Worm (Caenorhabditis elegans): ENCODE measurements around the gene B0524.2.
A peak's percentile ranks its signal among the peaks of the same experiment; 100 is the strongest.

B0524.2 gene

DNA sequence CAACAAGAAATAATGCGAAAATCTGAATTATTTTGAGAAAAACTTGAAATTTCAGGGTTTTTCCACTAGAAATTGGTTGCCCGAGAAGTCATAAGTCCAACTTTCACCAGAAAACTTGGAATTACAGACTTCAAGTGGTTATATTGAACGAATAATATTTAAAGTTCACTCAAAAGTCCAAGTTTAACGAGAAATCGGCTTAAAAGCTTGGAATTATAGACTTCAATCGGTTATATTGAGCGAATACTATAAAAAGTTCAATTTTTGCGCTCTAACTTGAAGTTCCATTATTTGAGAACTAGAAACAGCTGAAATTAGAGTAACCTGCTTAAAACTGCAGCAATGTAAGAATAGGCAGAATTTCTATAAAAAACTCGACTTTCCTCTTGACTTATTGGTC is 28.2 kb downstream of the B0524.2 start:
- TF ChIP-seq ama-1 (optimal IDR thresholded peaks at IDR 0.05) (no peak), ceh-28 (tag; optimal IDR thresholded peaks at IDR 0.05) (no peak), egl-27 (tag; optimal IDR thresholded peaks at IDR 0.05) (no peak), nfya-1 (tag; optimal IDR thresholded peaks at IDR 0.05; ENCODE audit: insufficient read depth) (no peak), pha-4 (tag; optimal IDR thresholded peaks at IDR 0.05) (no peak)

DNA sequence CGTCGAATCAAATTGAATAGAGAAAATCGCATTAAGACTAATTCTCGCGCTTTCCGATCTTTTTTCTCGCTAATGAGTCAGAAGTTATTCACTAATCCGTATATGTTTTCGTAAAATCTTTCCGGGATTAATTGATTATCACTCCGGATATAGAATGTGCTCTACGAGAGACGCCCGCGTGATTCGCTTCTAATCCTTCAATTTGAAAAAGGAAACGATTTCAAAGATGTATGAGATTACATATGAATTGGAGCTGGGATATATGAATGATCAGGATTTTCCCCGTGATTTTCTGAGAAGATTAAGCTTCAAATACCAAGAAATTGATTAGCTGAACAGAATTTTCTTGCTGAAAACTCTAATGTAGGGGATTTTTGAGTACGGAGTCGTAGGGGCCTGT is 28.7 kb downstream of the B0524.2 start:
- TF ChIP-seq egl-27 (tag; optimal IDR thresholded peaks at IDR 0.05): no peak
- TF ChIP-seq ztf-11 (tag; optimal IDR thresholded peaks at IDR 0.05): no peak
- no peak for TF ChIP-seq nhr-237 (tag; optimal IDR thresholded peaks at IDR 0.05)
- no peak for TF ChIP-seq fkh-10 (GFP tag; optimal IDR thresholded peaks at IDR 0.05)
- no peak for TF ChIP-seq eor-1 (tag; optimal IDR thresholded peaks at IDR 0.05)
- TF ChIP-seq ama-1 (optimal IDR thresholded peaks at IDR 0.05): no peak
- no peak for TF ChIP-seq sea-2 (GFP tag; optimal IDR thresholded peaks at IDR 0.05)
- no peak for TF ChIP-seq elt-1 (tag; optimal IDR thresholded peaks at IDR 0.05)
- TF ChIP-seq mml-1 (tag; optimal IDR thresholded peaks at IDR 0.05): no peak

DNA sequence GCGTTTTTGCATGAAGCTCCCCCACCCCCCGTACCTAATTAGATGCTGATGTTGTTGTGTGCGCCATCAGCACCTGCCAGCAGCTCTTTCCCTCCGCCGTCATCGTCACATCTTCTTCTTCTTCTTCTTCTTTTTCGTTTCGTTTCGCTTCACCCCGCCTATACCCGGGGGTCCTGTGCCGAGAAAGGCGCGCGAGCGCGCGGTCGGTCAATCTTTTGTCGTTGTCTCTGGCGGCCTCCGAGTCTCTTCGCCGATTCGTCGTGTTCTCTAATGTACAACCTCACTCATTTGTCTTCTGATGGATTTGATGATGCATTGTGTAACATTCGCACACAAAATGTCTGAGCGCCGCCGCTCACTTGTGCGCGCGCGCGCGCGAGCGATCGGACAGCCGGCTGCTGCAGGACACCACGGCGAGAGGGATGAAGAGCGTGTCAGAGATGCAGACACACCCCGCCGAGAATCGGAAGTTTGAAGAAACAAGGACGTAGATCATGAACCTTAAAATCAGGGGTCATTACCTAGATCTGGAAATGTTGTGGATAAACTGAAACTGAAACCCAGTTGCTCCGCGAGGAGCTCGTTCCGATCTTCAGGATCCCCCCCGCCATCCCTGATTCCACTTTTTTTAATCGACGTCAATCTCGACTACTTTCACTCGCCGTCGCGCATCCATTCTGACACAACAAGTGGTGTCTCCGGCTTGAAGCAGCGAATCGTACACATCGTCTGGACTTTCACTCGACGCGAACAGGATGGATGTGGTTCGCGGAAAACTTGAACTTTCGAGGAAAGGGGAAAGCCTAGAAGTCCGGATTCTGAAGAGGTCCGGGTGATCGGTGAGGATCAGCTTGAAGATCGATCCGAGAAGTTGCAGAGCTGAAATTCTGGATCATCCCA is 29.8 kb downstream of the B0524.2 start:
- TF ChIP-seq ceh-16 (tag; optimal IDR thresholded peaks at IDR 0.05) (peak; percentile 46), tbx-2 (tag; optimal IDR thresholded peaks at IDR 0.05) (peak; percentile 73), nhr-237 (tag; optimal IDR thresholded peaks at IDR 0.05) (no peak), fkh-2 (tag; optimal IDR thresholded peaks at IDR 0.05) (no peak), nhr-43 (tag; optimal IDR thresholded peaks at IDR 0.05; ENCODE audit: poor library complexity, severe bottlenecking) (peak; percentile 85), lsy-12 (tag; optimal IDR thresholded peaks at IDR 0.05) (peak; percentile 84), ztf-4 (tag; optimal IDR thresholded peaks at IDR 0.05) (no peak), lin-15B (tag; optimal IDR thresholded peaks at IDR 0.05) (peak; percentile 58), nhr-67 (tag; optimal IDR thresholded peaks at IDR 0.05) (no peak), elt-2 (tag; optimal IDR thresholded peaks at IDR 0.05) (no peak), nfya-1 (tag; optimal IDR thresholded peaks at IDR 0.05; ENCODE audit: insufficient read depth) (peak; percentile 92), unc-62 (GFP tag; optimal IDR thresholded peaks at IDR 0.05) (peak; percentile 96), nhr-28 (tag; optimal IDR thresholded peaks at IDR 0.05) (no peak), ceh-9 (tag; optimal IDR thresholded peaks at IDR 0.05) (no peak), unc-39 (tag; optimal IDR thresholded peaks at IDR 0.05) (no peak), mdl-1 (tag; optimal IDR thresholded peaks at IDR 0.05) (peak; percentile 56), elt-1 (tag; optimal IDR thresholded peaks at IDR 0.05) (peak; percentile 92), egl-5 (tag; optimal IDR thresholded peaks at IDR 0.05) (peak; percentile 72), sea-2 (GFP tag; optimal IDR thresholded peaks at IDR 0.05) (peak; percentile 57), zag-1 (tag; optimal IDR thresholded peaks at IDR 0.05) (peak; percentile 33), jun-1 (tag; optimal IDR thresholded peaks at IDR 0.05) (peak; percentile 91), pha-4 (tag; optimal IDR thresholded peaks at IDR 0.05) (peak; percentile 89), aly-2 (tag; optimal IDR thresholded peaks at IDR 0.05) (no peak), elt-3 (tag; optimal IDR thresholded peaks at IDR 0.05) (peak in 1 of 3 experiments; percentile 49), mml-1 (tag; optimal IDR thresholded peaks at IDR 0.05) (no peak), skn-1 (tag; optimal IDR thresholded peaks at IDR 0.05) (peak; percentile 60), ztf-11 (tag; optimal IDR thresholded peaks at IDR 0.05) (no peak), snpc-4 (tag; optimal IDR thresholded peaks at IDR 0.05) (peak; percentile 46), R02D3.7 (tag; optimal IDR thresholded peaks at IDR 0.05) (peak; percentile 57), nhr-23 (tag; optimal IDR thresholded peaks at IDR 0.05) (peak; percentile 94), daf-12 (tag; optimal IDR thresholded peaks at IDR 0.05) (no peak), nhr-12 (tag; optimal IDR thresholded peaks at IDR 0.05) (no peak), ama-1 (optimal IDR thresholded peaks at IDR 0.05) (peak; percentile 16), nhr-76 (tag; optimal IDR thresholded peaks at IDR 0.05) (no peak), lin-39 (tag; optimal IDR thresholded peaks at IDR 0.05) (peak; percentile 100), ceh-82 (tag; optimal IDR thresholded peaks at IDR 0.05) (peak; percentile 65), fkh-10 (GFP tag; optimal IDR thresholded peaks at IDR 0.05) (peak; percentile 46), fos-1 (tag; optimal IDR thresholded peaks at IDR 0.05) (peak; percentile 12), nhr-77 (tag; optimal IDR thresholded peaks at IDR 0.05) (no peak), nhr-25 (tag; optimal IDR thresholded peaks at IDR 0.05) (peak; percentile 97), pqm-1 (tag; optimal IDR thresholded peaks at IDR 0.05) (no peak), egl-27 (tag; optimal IDR thresholded peaks at IDR 0.05) (peak; percentile 96), ZK546.5 (tag; optimal IDR thresholded peaks at IDR 0.05) (no peak), nhr-11 (tag; optimal IDR thresholded peaks at IDR 0.05) (peak; percentile 29), hmg-11 (tag; optimal IDR thresholded peaks at IDR 0.05) (peak; percentile 77), eor-1 (tag; optimal IDR thresholded peaks at IDR 0.05) (no peak)
